Worm (Caenorhabditis elegans): ENCODE results near the gene str-231.
"Not testable (repeated sequence)": the region's sequence is repeated elsewhere in the genome, so short reads cannot be mapped to it uniquely, and the experiment has no call there.

str-231 gene

ce11 chrV:16040140-16040827, 32.9 kb upstream of the str-231 start, which contains the start of the genes his-4 and his-3:
his-4 (minus strand) TSS chrV:16040515.
his-3 (plus strand) TSS chrV:16040808.
- TF ChIP-seq ceh-16 (tag; optimal IDR thresholded peaks at IDR 0.05) (peak; percentile 95), nhr-25 (tag; optimal IDR thresholded peaks at IDR 0.05) (peak; percentile 85), sma-9 (GFP tag; optimal IDR thresholded peaks at IDR 0.05) (peak; percentile 59), fos-1 (tag; optimal IDR thresholded peaks at IDR 0.05) (peak; percentile 49), lin-13 (GFP tag; optimal IDR thresholded peaks at IDR 0.05) (peak; percentile 24), nhr-6 (tag; optimal IDR thresholded peaks at IDR 0.05) (peak; percentile 52), nhr-129 (tag; optimal IDR thresholded peaks at IDR 0.05) (peak; percentile 27), lsy-2 (tag; optimal IDR thresholded peaks at IDR 0.05) (peak in 1 of 2 experiments; percentile 38), sma-3 (GFP tag; optimal IDR thresholded peaks at IDR 0.05) (peak; percentile 39), F13H6.1 (tag; optimal IDR thresholded peaks at IDR 0.05) (peak; percentile 27)
- TF ChIP-seq sma-9 (tag; optimal IDR thresholded peaks at IDR 0.05) = not testable (repeated sequence)

DNA sequence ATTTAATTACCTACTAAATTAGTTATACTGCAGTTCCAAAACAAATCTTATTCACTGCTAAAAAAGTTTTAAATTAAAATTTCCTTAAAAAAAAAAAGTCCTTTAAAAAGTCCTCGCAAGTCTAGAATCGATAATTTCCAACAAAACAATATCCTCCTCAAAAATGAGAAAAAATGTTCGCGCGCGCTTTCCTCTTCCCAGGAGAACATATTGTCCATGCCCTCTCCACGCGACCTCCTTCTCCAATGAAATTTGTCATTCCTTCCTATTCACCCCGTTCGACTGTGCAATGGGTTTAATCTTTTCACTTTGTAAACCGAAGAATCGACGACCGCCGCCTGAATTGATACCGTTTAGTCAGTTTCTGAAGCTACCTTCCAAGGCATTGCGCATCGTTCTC, 28.8 kb upstream of the str-231 start, which contains the start of gene T10C6.10:
Gene T10C6.10 (plus strand): TSS at position 248 of the 400 bp plus-strand sequence.
- TF ChIP-seq aly-2 (tag; optimal IDR thresholded peaks at IDR 0.05) (no peak), nhr-11 (tag; optimal IDR thresholded peaks at IDR 0.05) (no peak), crh-2 (tag; optimal IDR thresholded peaks at IDR 0.05) (no peak), sma-9 (GFP tag; optimal IDR thresholded peaks at IDR 0.05) (no peak), sma-9 (tag; optimal IDR thresholded peaks at IDR 0.05) (no peak), ztf-1 (GFP tag; conservative IDR thresholded peaks at IDR 0.05) (no peak), ceh-82 (tag; optimal IDR thresholded peaks at IDR 0.05) (no peak), nhr-237 (tag; optimal IDR thresholded peaks at IDR 0.05) (no peak), mab-5 (tag; optimal IDR thresholded peaks at IDR 0.05) (no peak), unc-62 (GFP tag; optimal IDR thresholded peaks at IDR 0.05) (no peak), ama-1 (optimal IDR thresholded peaks at IDR 0.05) (no peak), lsy-2 (tag; optimal IDR thresholded peaks at IDR 0.05) (no peak), unc-39 (tag; optimal IDR thresholded peaks at IDR 0.05) (no peak), elt-1 (tag; optimal IDR thresholded peaks at IDR 0.05) (no peak), alr-1 (tag; optimal IDR thresholded peaks at IDR 0.05) (no peak), ZK546.5 (tag; optimal IDR thresholded peaks at IDR 0.05) (no peak)

- no peak for TF ChIP-seq blmp-1 (tag; optimal IDR thresholded peaks at IDR 0.05; ENCODE audit: insufficient read depth)
Measured at ce11 chrV:16033491-16033890, 26.1 kb upstream of the str-231 start.

DNA sequence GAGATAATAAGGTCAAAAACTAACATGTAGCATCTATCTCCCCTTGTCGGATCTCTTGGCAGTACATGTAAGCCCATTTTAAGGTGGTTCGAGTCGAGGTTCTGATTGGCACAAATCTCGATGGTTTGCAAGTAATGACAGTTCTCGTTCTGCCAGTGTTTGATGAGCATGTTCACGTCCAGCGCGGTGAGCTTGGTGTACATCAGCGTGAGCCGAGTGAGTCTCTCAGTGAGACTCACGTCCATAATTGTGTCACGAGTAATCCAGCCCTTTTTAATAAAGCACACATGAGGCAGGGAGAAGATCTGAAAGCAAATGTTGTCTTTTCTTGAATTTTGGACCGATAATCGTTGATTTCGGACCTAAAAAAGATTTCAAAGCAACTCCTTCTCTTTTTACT, 25.4 kb upstream of the str-231 start, which contains the start of gene T10C6.16:
Gene T10C6.16 (minus strand): TSS at position 245 of the 400 bp plus-strand sequence.
- no peak for TF ChIP-seq ceh-82 (tag; optimal IDR thresholded peaks at IDR 0.05)
- TF ChIP-seq unc-62 (GFP tag; optimal IDR thresholded peaks at IDR 0.05) = no peak
- no peak for TF ChIP-seq nhr-77 (tag; optimal IDR thresholded peaks at IDR 0.05)
- TF ChIP-seq nhr-129 (tag; optimal IDR thresholded peaks at IDR 0.05) = no peak
- TF ChIP-seq sma-3 (GFP tag; optimal IDR thresholded peaks at IDR 0.05) = no peak
- TF ChIP-seq ceh-16 (tag; optimal IDR thresholded peaks at IDR 0.05) = no peak
- no peak for TF ChIP-seq F13H6.1 (tag; optimal IDR thresholded peaks at IDR 0.05)
- no peak for TF ChIP-seq dmd-4 (tag; optimal IDR thresholded peaks at IDR 0.05)
- TF ChIP-seq nhr-12 (tag; optimal IDR thresholded peaks at IDR 0.05) = no peak
- no peak for TF ChIP-seq lin-11 (tag; optimal IDR thresholded peaks at IDR 0.05)
- TF ChIP-seq sem-4 (tag; optimal IDR thresholded peaks at IDR 0.05) = no peak
- TF ChIP-seq nhr-23 (tag; optimal IDR thresholded peaks at IDR 0.05) = no peak
- TF ChIP-seq mbf-1 (tag; optimal IDR thresholded peaks at IDR 0.05) = no peak
- no peak for TF ChIP-seq C34F6.9 (tag; optimal IDR thresholded peaks at IDR 0.05)
- TF ChIP-seq snpc-4 (tag; optimal IDR thresholded peaks at IDR 0.05) = no peak
- no peak for TF ChIP-seq nhr-21 (tag; optimal IDR thresholded peaks at IDR 0.05)
- TF ChIP-seq ZK546.5 (tag; optimal IDR thresholded peaks at IDR 0.05) = no peak
- no peak for TF ChIP-seq lin-39 (tag; optimal IDR thresholded peaks at IDR 0.05)

DNA sequence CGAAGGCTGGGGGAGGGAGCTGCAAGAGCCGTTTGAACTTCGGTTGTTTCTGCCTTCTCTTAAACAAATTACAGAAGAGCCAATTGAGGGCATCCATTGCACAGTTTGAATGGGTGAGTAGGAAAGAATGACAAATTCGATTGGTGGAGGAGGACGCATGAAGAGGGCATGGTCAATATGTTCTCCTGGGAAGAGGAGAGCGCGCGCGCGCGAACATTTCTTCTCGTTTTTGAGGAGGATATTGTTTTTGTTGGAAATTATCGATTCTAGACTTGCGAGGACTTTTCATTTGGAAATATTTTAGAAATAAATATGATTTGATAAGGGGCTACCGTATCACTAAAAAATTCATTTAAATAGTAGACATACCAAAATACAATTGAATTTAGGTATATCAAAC, 24.2 kb upstream of the str-231 start, which contains the start of gene T10C6.7:
Gene T10C6.7 (minus strand): TSS at position 143 of the 400 bp plus-strand sequence.
- TF ChIP-seq R02D3.7 (tag; optimal IDR thresholded peaks at IDR 0.05) (no peak), sem-4 (tag; optimal IDR thresholded peaks at IDR 0.05) (no peak), nhr-21 (tag; optimal IDR thresholded peaks at IDR 0.05) (no peak), sma-9 (GFP tag; optimal IDR thresholded peaks at IDR 0.05) (no peak), sma-9 (tag; optimal IDR thresholded peaks at IDR 0.05) (no peak), lin-13 (GFP tag; optimal IDR thresholded peaks at IDR 0.05) (no peak), mbf-1 (tag; optimal IDR thresholded peaks at IDR 0.05) (no peak), unc-62 (GFP tag; optimal IDR thresholded peaks at IDR 0.05) (no peak), unc-55 (GFP tag; optimal IDR thresholded peaks at IDR 0.05) (no peak), mab-5 (tag; optimal IDR thresholded peaks at IDR 0.05) (no peak), ztf-4 (tag; optimal IDR thresholded peaks at IDR 0.05) (no peak), F13H6.1 (tag; optimal IDR thresholded peaks at IDR 0.05) (no peak), elt-3 (tag; optimal IDR thresholded peaks at IDR 0.05) (no peak)

Measured in whole organism, L2 larva.